Worm (Caenorhabditis elegans) whole organism, late embryonic: ENCODE data around the gene dnc-3.

ENCODE experiments used
- ama-1 ChIP-seq: fragments of 150-350 bp; optimal IDR thresholded peaks from 2 replicates; lab custom pipeline; 2014
- ceh-9 ChIP-seq: sonication (generic microtip); optimal IDR thresholded peaks from 2 replicates; lab custom pipeline; 2016; ENCODE audit warnings: mild to moderate bottlenecking, missing genetic modification characterization, inconsistent platforms, missing compliant biosample characterization
- dve-1 ChIP-seq: sonication (generic microtip); optimal IDR thresholded peaks from 2 replicates; lab custom pipeline; 2017; ENCODE audit warnings: antibody characterized with exemption, mild to moderate bottlenecking, missing genetic modification characterization, missing compliant biosample characterization
- elt-2 ChIP-seq: sonication (generic microtip); optimal IDR thresholded peaks from 2 replicates; lab custom pipeline; 2016; ENCODE audit warnings: missing genetic modification reagents, missing genetic modification characterization, missing compliant biosample characterization
- nhr-11 ChIP-seq: fragments of 150-350 bp; optimal IDR thresholded peaks from 2 replicates; lab custom pipeline; 2014; ENCODE audit warnings: missing biosample characterization, missing genetic modification characterization
- odd-2 ChIP-seq: sonication (generic microtip); optimal IDR thresholded peaks from 2 replicates; lab custom pipeline; 2017; ENCODE audit warnings: antibody characterized with exemption, mild to moderate bottlenecking, missing genetic modification characterization, missing compliant biosample characterization
- ref-2 ChIP-seq: sonication (generic microtip); optimal IDR thresholded peaks from 2 replicates; lab custom pipeline; 2016; ENCODE audit warnings: missing genetic modification characterization, missing compliant biosample characterization
- sox-2 ChIP-seq: fragments of 200-800 bp; sonication (Bioruptor generic); IDR thresholded peaks from 2 replicates; pipeline ENCODE4 v1.3.6; 2022; ENCODE audit warnings: missing genetic modification reagents, missing genetic modification characterization, missing compliant biosample characterization
- unc-86 ChIP-seq: sonication (generic microtip); optimal IDR thresholded peaks from 2 replicates; lab custom pipeline; 2016; ENCODE audit warnings: missing genetic modification characterization, missing compliant biosample characterization

- TF ChIP-seq sox-2 (GFP tag; lab: Robert Waterston, UW), result no peak
- no peak for TF ChIP-seq ceh-9 (tag; lab: Kevin White, UChicago)
- TF ChIP-seq ref-2 (tag; lab: Kevin White, UChicago), result no peak
- TF ChIP-seq elt-2, result peak; percentile 32
- TF ChIP-seq odd-2 (tag; lab: Kevin White, UChicago), result no peak
- TF ChIP-seq ama-1 (lab: Kevin White, UChicago), result no peak
- no peak for TF ChIP-seq unc-86 (tag; lab: Kevin White, UChicago)
- TF ChIP-seq dve-1 (tag; lab: Kevin White, UChicago), result no peak
- TF ChIP-seq nhr-11, result no peak
Measured at ce11 chrII:3553453-3553852, at the start of gene dnc-3.
